Fruit fly (Drosophila melanogaster): ENCODE measurements around the gene Acbp1.

The Acbp1 gene

DNA sequence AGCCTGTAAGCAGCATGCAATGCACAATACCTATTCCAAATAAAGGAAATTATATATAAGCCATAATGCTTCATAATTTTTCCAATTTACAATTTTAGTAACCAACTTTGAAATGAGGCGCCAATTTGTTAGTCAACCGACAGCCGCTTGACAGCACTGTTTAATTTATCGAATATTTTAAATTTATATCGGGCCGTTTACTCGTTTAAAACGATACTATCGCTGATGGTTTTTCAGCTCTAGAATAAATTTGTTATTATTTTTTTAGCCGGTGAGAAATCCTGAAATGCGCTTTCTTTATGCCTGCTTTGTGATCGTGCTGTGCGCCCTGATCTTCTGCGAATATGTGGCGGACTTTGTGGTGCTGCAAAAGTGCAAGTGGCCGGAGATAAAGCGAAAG, 36.5 kb upstream of the Acbp1 start, which contains the start of gene PGAP5 (continued):
- TF ChIP-seq CG30403 (GFP tag; optimal IDR thresholded peaks at IDR 0.05) = peak; percentile 32
- TF ChIP-seq slou (GFP tag; optimal IDR thresholded peaks at IDR 0.05) = no peak
- no peak for TF ChIP-seq CG11247 (GFP tag; IDR thresholded peaks at IDR 0.05)
- peak; percentile 16 for TF ChIP-seq ems (GFP tag; optimal IDR thresholded peaks at IDR 0.05)
- TF ChIP-seq gcm2 (GFP tag; optimal IDR thresholded peaks at IDR 0.05) = peak; percentile 34
- TF ChIP-seq CG9817 (tag; optimal IDR thresholded peaks at IDR 0.05) = no peak
- no peak for TF ChIP-seq CG8924 (tag; optimal IDR thresholded peaks at IDR 0.05)
- TF ChIP-seq D (optimal IDR thresholded peaks at IDR 0.05) = no peak
- no peak for TF ChIP-seq D (GFP tag; optimal IDR thresholded peaks at IDR 0.05)
- peak; percentile 10 for TF ChIP-seq CG18011 (GFP tag; optimal IDR thresholded peaks at IDR 0.05)
- no peak for TF ChIP-seq da (GFP tag; optimal IDR thresholded peaks at IDR 0.05)
- TF ChIP-seq ken (GFP tag; IDR thresholded peaks at IDR 0.05) = no peak
- no peak for TF ChIP-seq CG4328 (GFP tag; optimal IDR thresholded peaks at IDR 0.05)
- no peak for TF ChIP-seq hkb (optimal IDR thresholded peaks at IDR 0.05)
- no peak for TF ChIP-seq hkb (GFP tag; IDR thresholded peaks at IDR 0.05)
- peak; percentile 73 for TF ChIP-seq B-H2 (GFP tag; optimal IDR thresholded peaks at IDR 0.05)
- no peak for TF ChIP-seq Hr39 (optimal IDR thresholded peaks at IDR 0.05)
- peak; percentile 5 for TF ChIP-seq Mad (GFP tag; optimal IDR thresholded peaks at IDR 0.05)
- no peak for TF ChIP-seq bsh (GFP tag; optimal IDR thresholded peaks at IDR 0.05)
- no peak for TF ChIP-seq CG7372 (GFP tag; IDR thresholded peaks at IDR 0.05)
- peak; percentile 63; the same call in 1 of the 2 replicates for TF ChIP-seq Rfx (GFP tag; IDR thresholded peaks at IDR 0.05)
- peak; percentile 19 for TF ChIP-seq corto (GFP tag; optimal IDR thresholded peaks at IDR 0.05)
- TF ChIP-seq CG6272 (GFP tag; IDR thresholded peaks at IDR 0.05) = no peak
- TF ChIP-seq TFAM (GFP tag; optimal IDR thresholded peaks at IDR 0.05) = no peak
- no peak for TF ChIP-seq CG12744 (GFP tag; optimal IDR thresholded peaks at IDR 0.05)
- no peak for TF ChIP-seq CG33557 (GFP tag; optimal IDR thresholded peaks at IDR 0.05)
- TF ChIP-seq CG18619 (GFP tag; optimal IDR thresholded peaks at IDR 0.05) = no peak
- no peak for TF ChIP-seq CG31388 (GFP tag; optimal IDR thresholded peaks at IDR 0.05)
- TF ChIP-seq CG18599 (GFP tag; optimal IDR thresholded peaks at IDR 0.05) = no peak
- TF ChIP-seq CG15011 (GFP tag; optimal IDR thresholded peaks at IDR 0.05) = no peak
- TF ChIP-seq lilli (GFP tag; optimal IDR thresholded peaks at IDR 0.05) = peak; percentile 44
- no peak for TF ChIP-seq psq (GFP tag; optimal IDR thresholded peaks at IDR 0.05)
- peak; percentile 47 for TF ChIP-seq MESR4 (GFP tag; optimal IDR thresholded peaks at IDR 0.05)
- peak; percentile 54 for TF ChIP-seq HmgZ (tag; optimal IDR thresholded peaks at IDR 0.05)
- no peak for TF ChIP-seq HLHmδ (GFP tag; optimal IDR thresholded peaks at IDR 0.05)
- peak; percentile 20 for TF ChIP-seq fu2 (GFP tag; optimal IDR thresholded peaks at IDR 0.05)
- TF ChIP-seq YL-1 (GFP tag; optimal IDR thresholded peaks at IDR 0.05) = peak; percentile 29
- TF ChIP-seq org-1 (GFP tag; optimal IDR thresholded peaks at IDR 0.05) = no peak
- TF ChIP-seq Lhr (GFP tag; optimal IDR thresholded peaks at IDR 0.05) = no peak
- no peak for TF ChIP-seq Hmx (GFP tag; optimal IDR thresholded peaks at IDR 0.05)
- no peak for TF ChIP-seq Camta (GFP tag; optimal IDR thresholded peaks at IDR 0.05)
- peak; percentile 2 for TF ChIP-seq CG4854 (GFP tag; optimal IDR thresholded peaks at IDR 0.05)
- peak; percentile 27 for TF ChIP-seq Max (GFP tag; optimal IDR thresholded peaks at IDR 0.05)
- no peak for TF ChIP-seq crol (GFP tag; IDR thresholded peaks at IDR 0.05)
- TF ChIP-seq tx (GFP tag; optimal IDR thresholded peaks at IDR 0.05) = no peak
- TF ChIP-seq prd (optimal IDR thresholded peaks at IDR 0.05) = no peak
- no peak for TF ChIP-seq prd (GFP tag; IDR thresholded peaks at IDR 0.05)
- no peak for TF ChIP-seq ap (GFP tag; IDR thresholded peaks at IDR 0.05)
- TF ChIP-seq HLH54F (GFP tag; optimal IDR thresholded peaks at IDR 0.05) = no peak
- no peak for TF ChIP-seq CG2202 (tag; optimal IDR thresholded peaks at IDR 0.05)
- TF ChIP-seq stwl (tag; optimal IDR thresholded peaks at IDR 0.05) = peak; percentile 52
- no peak for TF ChIP-seq CG15696 (tag; optimal IDR thresholded peaks at IDR 0.05)
- TF ChIP-seq zen (tag; optimal IDR thresholded peaks at IDR 0.05) = no peak

Measured in whole organism, embryonic.